Worm (Caenorhabditis elegans): ENCODE measurements around the gene dec-7.

Gene dec-7

DNA sequence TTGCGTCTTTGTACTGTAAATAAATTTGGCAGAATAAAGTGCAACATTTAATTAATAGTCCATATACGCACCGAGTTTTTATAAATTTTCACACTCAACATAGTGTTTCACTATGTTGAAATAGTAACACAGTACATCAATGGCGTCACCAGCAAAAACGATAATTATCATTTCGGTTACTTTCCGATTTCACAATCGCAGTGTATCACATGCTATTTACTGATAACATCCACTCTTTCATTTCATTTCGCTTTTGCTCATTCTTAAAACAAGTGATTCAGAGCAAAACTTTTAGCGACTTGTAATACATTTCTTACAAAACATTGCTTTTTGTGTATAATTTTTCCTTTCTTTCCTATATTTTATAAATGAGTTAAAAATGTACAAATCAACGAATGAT, 18.5 kb upstream of the dec-7 start, which contains the start of gene cbp-3:
Gene cbp-3 (plus strand): TSS at position 272 of the 400 bp plus-strand sequence.
- TF ChIP-seq elt-2 (tag; optimal IDR thresholded peaks at IDR 0.05): peak; percentile 28
- TF ChIP-seq che-1 (tag; optimal IDR thresholded peaks at IDR 0.05): no peak

- TF ChIP-seq T23F11.4 (GFP tag; optimal IDR thresholded peaks at IDR 0.05) (no peak), hlh-8 (tag; optimal IDR thresholded peaks at IDR 0.05) (no peak), unc-55 (GFP tag; optimal IDR thresholded peaks at IDR 0.05) (no peak), sdc-2 (tag; optimal IDR thresholded peaks at IDR 0.05) (no peak), nhr-11 (tag; optimal IDR thresholded peaks at IDR 0.05) (no peak), sox-4 (tag; optimal IDR thresholded peaks at IDR 0.05) (no peak), ceh-30 (tag; optimal IDR thresholded peaks at IDR 0.05) (no peak), pag-3 (tag; optimal IDR thresholded peaks at IDR 0.05; ENCODE audit: borderline replicate concordance) (no peak), ceh-18 (tag; optimal IDR thresholded peaks at IDR 0.05) (no peak), ceh-9 (tag; optimal IDR thresholded peaks at IDR 0.05) (no peak), pat-9 (tag; optimal IDR thresholded peaks at IDR 0.05) (no peak), hlh-30 (tag; optimal IDR thresholded peaks at IDR 0.05; ENCODE audit: insufficient read depth) (no peak), syd-9 (tag; optimal IDR thresholded peaks at IDR 0.05) (no peak), pqm-1 (tag; optimal IDR thresholded peaks at IDR 0.05) (no peak), hlh-15 (tag; optimal IDR thresholded peaks at IDR 0.05) (no peak), tbx-2 (tag; optimal IDR thresholded peaks at IDR 0.05) (no peak), Y22D7AL.16 (tag; optimal IDR thresholded peaks at IDR 0.05) (no peak)
Observed at ce11 chrIII:9920764-9921163, 11.4 kb upstream of the dec-7 start, which contains the start of gene F40F12.3. TSS of gene F40F12.3 (minus strand) at chrIII:9920864.

DNA sequence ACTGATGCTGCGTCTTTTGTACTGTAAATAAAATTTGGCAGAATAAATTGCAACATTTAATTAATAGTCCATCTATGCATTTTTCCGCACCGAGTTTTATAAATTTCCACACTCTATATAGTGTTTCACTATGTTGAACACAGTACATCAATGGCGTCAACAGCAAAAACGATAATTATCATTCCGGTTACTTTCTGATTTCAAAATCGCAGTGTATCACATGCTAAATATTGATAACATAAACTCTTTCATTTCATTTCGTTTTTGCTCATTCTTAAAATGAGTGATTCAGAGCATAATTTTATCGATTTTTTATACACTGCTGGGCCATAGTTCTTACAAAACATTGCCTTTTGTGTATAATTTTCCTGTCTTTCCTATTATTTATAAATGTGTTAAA, 9.9 kb upstream of the dec-7 start:
- TF ChIP-seq dmd-4 (tag; optimal IDR thresholded peaks at IDR 0.05; ENCODE audit: borderline replicate concordance): no peak
- TF ChIP-seq pat-9 (tag; optimal IDR thresholded peaks at IDR 0.05): no peak

DNA sequence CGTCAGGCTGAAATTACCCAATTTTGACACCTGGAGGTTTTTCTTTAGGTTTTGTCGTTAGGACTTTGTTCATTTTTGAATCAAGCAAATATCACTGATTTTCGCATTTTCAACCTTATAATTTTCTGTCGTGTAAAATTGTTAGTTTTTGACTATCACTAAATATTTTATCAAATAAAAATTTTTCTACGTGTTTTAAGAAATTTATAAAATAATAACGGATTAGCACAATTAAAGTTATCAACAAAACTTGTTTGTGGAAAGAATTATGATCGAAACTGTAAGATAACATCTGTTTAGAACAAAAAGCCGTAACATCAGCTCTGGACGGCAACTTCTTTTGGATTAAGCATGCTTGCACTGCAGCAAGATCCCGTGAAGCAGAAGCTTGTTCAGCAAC, 9.3 kb upstream of the dec-7 start, which contains the start of gene cbp-2:
Gene cbp-2 (plus strand): TSS at position 301 of the 400 bp plus-strand sequence.
- no peak for TF ChIP-seq unc-3 (GFP tag; conservative IDR thresholded peaks at IDR 0.05)
- no peak for TF ChIP-seq unc-3 (tag; optimal IDR thresholded peaks at IDR 0.05)
- TF ChIP-seq pag-3 (tag; optimal IDR thresholded peaks at IDR 0.05; ENCODE audit: borderline replicate concordance): no peak
- no peak for TF ChIP-seq che-1 (tag; optimal IDR thresholded peaks at IDR 0.05)

DNA sequence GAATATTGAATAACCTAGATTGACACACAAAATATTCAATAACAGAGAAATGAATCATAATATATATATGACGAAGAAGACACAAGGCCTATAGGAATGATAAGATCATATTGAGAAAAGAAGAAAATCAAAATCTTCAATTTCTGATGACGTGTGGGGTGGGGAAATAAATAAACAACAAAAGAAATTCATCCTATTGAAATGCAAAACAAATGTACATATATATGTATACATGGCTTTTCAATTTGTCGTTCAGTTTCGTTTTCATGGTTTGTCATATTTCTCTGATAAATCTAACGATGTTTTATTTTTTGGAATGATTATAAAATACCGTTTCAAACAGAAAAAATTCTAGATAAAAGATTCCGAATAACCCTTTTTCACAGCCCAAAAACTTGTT, 5.5 kb upstream of the dec-7 start, which contains the start of gene ttr-3:
Gene ttr-3 (minus strand): TSS at position 101 of the 400 bp plus-strand sequence.
- TF ChIP-seq ceh-9 (tag; optimal IDR thresholded peaks at IDR 0.05) (no peak), hlh-13 (GFP tag; optimal IDR thresholded peaks at IDR 0.05) (no peak), K09A11.1 (tag; optimal IDR thresholded peaks at IDR 0.05; ENCODE audit: insufficient read depth) (no peak), hlh-30 (tag; optimal IDR thresholded peaks at IDR 0.05; ENCODE audit: insufficient read depth) (no peak), odd-2 (tag; optimal IDR thresholded peaks at IDR 0.05) (no peak), Y22D7AL.16 (tag; optimal IDR thresholded peaks at IDR 0.05) (no peak)

- TF ChIP-seq hlh-15 (tag; optimal IDR thresholded peaks at IDR 0.05) (no peak), nhr-232 (tag; optimal IDR thresholded peaks at IDR 0.05) (no peak), dve-1 (tag; optimal IDR thresholded peaks at IDR 0.05) (no peak), che-1 (tag; optimal IDR thresholded peaks at IDR 0.05) (no peak), pat-9 (tag; optimal IDR thresholded peaks at IDR 0.05) (no peak), mec-3 (tag; optimal IDR thresholded peaks at IDR 0.05; ENCODE audit: borderline replicate concordance) (no peak), K09A11.1 (tag; optimal IDR thresholded peaks at IDR 0.05; ENCODE audit: insufficient read depth) (no peak), nhr-11 (tag; optimal IDR thresholded peaks at IDR 0.05) (no peak), nfya-1 (tag; optimal IDR thresholded peaks at IDR 0.05) (no peak), ceh-2 (tag; optimal IDR thresholded peaks at IDR 0.05) (no peak), syd-9 (tag; optimal IDR thresholded peaks at IDR 0.05) (no peak), unc-3 (GFP tag; conservative IDR thresholded peaks at IDR 0.05) (no peak), unc-3 (tag; optimal IDR thresholded peaks at IDR 0.05) (no peak), ceh-48 (tag; optimal IDR thresholded peaks at IDR 0.05) (no peak)
Observed at ce11 chrIII:9927378-9927777, 4.8 kb upstream of the dec-7 start, which contains the start of gene ttr-2. TSS of gene ttr-2 (plus strand) at chrIII:9927769.

All from whole organism, late embryonic.